Fruit fly (Drosophila melanogaster) Kc167 (cell line): Measurements from ENCODE around the gene CG14625.

Experiments
- Myc ChIP-seq: fragments of >200 bp; optimal IDR thresholded peaks from 2 replicates; lab custom pipeline; 2017; ENCODE audit warnings: missing external identifiers
- Sin3A ChIP-seq: fragments of >200 bp; optimal IDR thresholded peaks from 2 replicates; lab custom pipeline; 2018; ENCODE audit warnings: missing external identifiers
- h ChIP-seq: fragments of >200 bp; optimal IDR thresholded peaks from 3 replicates; lab custom pipeline; 2018; ENCODE audit warnings: missing external identifiers
- insv ChIP-seq: fragments of >200 bp; optimal IDR thresholded peaks from 3 replicates; lab custom pipeline; 2018; ENCODE audit warnings: missing external identifiers
- psq ChIP-seq: fragments of >200 bp; optimal IDR thresholded peaks from 2 replicates; lab custom pipeline; 2017; ENCODE audit warnings: missing external identifiers
- ttk ChIP-seq: sonication (Bioruptor generic); optimal IDR thresholded peaks from 2 replicates; lab custom pipeline; 2017; ENCODE audit warnings: missing external identifiers

DNA sequence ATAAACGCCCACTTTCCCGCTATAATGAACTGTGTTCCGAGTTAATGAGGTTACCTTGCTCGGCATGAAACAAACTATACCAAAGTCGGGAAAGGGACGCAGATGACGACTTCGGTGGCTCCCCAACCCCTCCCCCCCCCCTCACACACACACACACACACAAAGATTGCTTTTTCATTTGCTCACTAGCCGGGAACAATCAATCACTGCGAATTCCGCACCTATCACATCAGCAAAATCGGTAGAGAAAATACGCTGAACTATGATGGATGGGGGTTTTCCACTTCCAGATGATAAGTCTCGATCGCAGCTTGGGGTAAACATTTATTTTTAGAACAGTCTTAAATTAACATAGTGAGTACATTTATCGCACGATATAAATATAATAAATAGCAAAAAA, 25.8 kb upstream of the CG14625 start:
- no peak for TF ChIP-seq h (lab: Kevin White, UChicago)
- no peak for TF ChIP-seq psq (lab: Kevin White, UChicago)
- TF ChIP-seq Myc = no peak
- no peak for TF ChIP-seq ttk
- TF ChIP-seq Sin3A (lab: Kevin White, UChicago) = no peak
- TF ChIP-seq insv (lab: Kevin White, UChicago) = no peak
